Comparison of ENCODE assay signal across 1 fruit fly cellular context in genomic region chr3L:14761837-14762785, dm6.
TF ChIP-seq lines count a peak whose summit lies in the region.

TSS of gene Tsen34 (minus strand) at chr3L:14761844.
TSS of gene Mgat4a (plus strand) at chr3L:14762028.

TF ChIP-seq in whole organism, embryonic, 481 proteins besides CTCF, POLR2A, EP300 and RAD21 (continued from another document):
- TF ChIP-seq CG9727 (GFP tag; optimal IDR thresholded peaks at IDR 0.05; lab: Kevin White, UChicago) (peak; percentile 50), zen2 (GFP tag; IDR thresholded peaks at IDR 0.05; lab: Robert Waterston, UW; ENCODE audit: partially characterized antibody) (no peak; the same call in 2 of the 3 replicates), CG30020 (tag; optimal IDR thresholded peaks at IDR 0.05; lab: Kevin White, UChicago) (peak; percentile 9), nom (GFP tag; optimal IDR thresholded peaks at IDR 0.05; lab: Kevin White, UChicago) (no peak), Sin3A (optimal IDR thresholded peaks at IDR 0.05; lab: Kevin White, UChicago) (peak; percentile 52), Hr78 (GFP tag; optimal IDR thresholded peaks at IDR 0.05; lab: Kevin White, UChicago) (no peak), disco-r (GFP tag; optimal IDR thresholded peaks at IDR 0.05; lab: Kevin White, UChicago) (peak; percentile 5), tgo (GFP tag; IDR thresholded peaks at IDR 0.05; lab: Robert Waterston, UW) (0 out of 3 replicates have a peak, but pooled peaks have one; percentile 22), CG18764 (GFP tag; optimal IDR thresholded peaks at IDR 0.05; lab: Kevin White, UChicago) (no peak), unpg (GFP tag; optimal IDR thresholded peaks at IDR 0.05; lab: Kevin White, UChicago) (no peak), CG7372 (GFP tag; IDR thresholded peaks at IDR 0.05; lab: Robert Waterston, UW) (0 out of 2 replicates have a peak, but pooled peaks have one; percentile 15), pho (GFP tag; optimal IDR thresholded peaks at IDR 0.05; lab: Kevin White, UChicago) (peak; percentile 66), CG14860 (GFP tag; IDR thresholded peaks at IDR 0.05; lab: Robert Waterston, UW; ENCODE audit: partially characterized antibody) (peak; percentile 31; the same call in 1 of the 3 replicates), CG14667 (GFP tag; IDR thresholded peaks at IDR 0.05; lab: Robert Waterston, UW) (no peak), dan (GFP tag; IDR thresholded peaks at IDR 0.05; lab: Robert Waterston, UW) (no peak), sna (GFP tag; IDR thresholded peaks at IDR 0.05; lab: Robert Waterston, UW; ENCODE audit: partially characterized antibody) (0 out of 2 replicates have a peak, but pooled peaks have one; percentile 28), CG15479 (GFP tag; optimal IDR thresholded peaks at IDR 0.05; lab: Kevin White, UChicago) (peak; percentile 43), PHDP (tag; optimal IDR thresholded peaks at IDR 0.05; lab: Kevin White, UChicago) (peak; percentile 35), Sry-β (GFP tag; optimal IDR thresholded peaks at IDR 0.05; lab: Kevin White, UChicago) (peak; percentile 4), repo (GFP tag; optimal IDR thresholded peaks at IDR 0.05; lab: Kevin White, UChicago) (peak; percentile 3), zen (tag; optimal IDR thresholded peaks at IDR 0.05; lab: Kevin White, UChicago) (peak; percentile 37), E2f2 (GFP tag; IDR thresholded peaks at IDR 0.05; lab: Robert Waterston, UW) (peak; percentile 37; the same call in 1 of the 2 replicates), CG10431 (GFP tag; optimal IDR thresholded peaks at IDR 0.05; lab: Kevin White, UChicago) (peak; percentile 67), HmgZ (tag; optimal IDR thresholded peaks at IDR 0.05; lab: Kevin White, UChicago) (peak; percentile 50), CG6791 (GFP tag; IDR thresholded peaks at IDR 0.05; lab: Robert Waterston, UW; ENCODE audit: partially characterized antibody) (peak; percentile 74), MTF-1 (GFP tag; optimal IDR thresholded peaks at IDR 0.05; lab: Kevin White, UChicago; ENCODE audit: borderline replicate concordance) (peak; percentile 50), CG17385 (GFP tag; optimal IDR thresholded peaks at IDR 0.05; lab: Kevin White, UChicago) (peak; percentile 35), CG8944 (GFP tag; optimal IDR thresholded peaks at IDR 0.05; lab: Kevin White, UChicago) (no peak), HLHmδ (GFP tag; optimal IDR thresholded peaks at IDR 0.05; lab: Kevin White, UChicago) (peak; percentile 34), CG7963 (GFP tag; IDR thresholded peaks at IDR 0.05; lab: Robert Waterston, UW; ENCODE audit: partially characterized antibody) (peak; percentile 41; the same call in 2 of the 3 replicates), CG10959 (GFP tag; IDR thresholded peaks at IDR 0.05; lab: Robert Waterston, UW) (no peak), CG34224 (GFP tag; IDR thresholded peaks at IDR 0.05; lab: Robert Waterston, UW; ENCODE audit: partially characterized antibody) (peak; percentile 46; the same call in 1 of the 3 replicates), sr (GFP tag; IDR thresholded peaks at IDR 0.05; lab: Robert Waterston, UW) (peak; percentile 87), aop (GFP tag; IDR thresholded peaks at IDR 0.05; lab: Robert Waterston, UW) (no peak), corto (GFP tag; optimal IDR thresholded peaks at IDR 0.05; lab: Kevin White, UChicago) (no peak), CG2889 (GFP tag; IDR thresholded peaks at IDR 0.05; lab: Robert Waterston, UW) (0 out of 3 replicates have a peak, but pooled peaks have one; percentile 30), pfk (GFP tag; optimal IDR thresholded peaks at IDR 0.05; lab: Kevin White, UChicago) (peak; percentile 51), CG6813 (GFP tag; optimal IDR thresholded peaks at IDR 0.05; lab: Kevin White, UChicago) (peak; percentile 35), lola (GFP tag; optimal IDR thresholded peaks at IDR 0.05; lab: Kevin White, UChicago) (no peak), CG33213 (GFP tag; optimal IDR thresholded peaks at IDR 0.05; lab: Kevin White, UChicago) (no peak), NC2β (GFP tag; optimal IDR thresholded peaks at IDR 0.05; lab: Kevin White, UChicago) (peak; percentile 9), Side (GFP tag; optimal IDR thresholded peaks at IDR 0.05; lab: Kevin White, UChicago) (peak; percentile 41), CG6689 (GFP tag; IDR thresholded peaks at IDR 0.05; lab: Robert Waterston, UW) (no peak), fd96Cb (tag; optimal IDR thresholded peaks at IDR 0.05; lab: Kevin White, UChicago) (no peak), Dref (GFP tag; IDR thresholded peaks at IDR 0.05; lab: Robert Waterston, UW) (peak; percentile 85), Sox100B (GFP tag; optimal IDR thresholded peaks at IDR 0.05; lab: Kevin White, UChicago) (no peak), gsb-n (tag; optimal IDR thresholded peaks at IDR 0.05; lab: Kevin White, UChicago) (no peak), CG15011 (GFP tag; optimal IDR thresholded peaks at IDR 0.05; lab: Kevin White, UChicago) (peak; percentile 65), pzg (GFP tag; optimal IDR thresholded peaks at IDR 0.05; lab: Kevin White, UChicago) (peak; percentile 95), nerfin-2 (GFP tag; IDR thresholded peaks at IDR 0.05; lab: Robert Waterston, UW; ENCODE audit: partially characterized antibody) (peak; percentile 44; the same call in 1 of the 2 replicates), CG9609 (GFP tag; optimal IDR thresholded peaks at IDR 0.05; lab: Kevin White, UChicago) (peak; percentile 23), Ets97D (GFP tag; optimal IDR thresholded peaks at IDR 0.05; lab: Kevin White, UChicago) (peak; percentile 15), tup (GFP tag; optimal IDR thresholded peaks at IDR 0.05; lab: Kevin White, UChicago) (peak; percentile 48), ATbp (GFP tag; optimal IDR thresholded peaks at IDR 0.05; lab: Kevin White, UChicago) (no peak), CG2116 (GFP tag; optimal IDR thresholded peaks at IDR 0.05; lab: Kevin White, UChicago) (peak; percentile 71), CG3726 (GFP tag; IDR thresholded peaks at IDR 0.05; lab: Robert Waterston, UW) (no peak), cas (GFP tag; IDR thresholded peaks at IDR 0.05; lab: Robert Waterston, UW) (peak; percentile 47; the same call in 1 of the 2 replicates), Atf-2 (GFP tag; optimal IDR thresholded peaks at IDR 0.05; lab: Kevin White, UChicago) (no peak), CG17186 (GFP tag; optimal IDR thresholded peaks at IDR 0.05; lab: Kevin White, UChicago) (peak; percentile 31), ase (GFP tag; IDR thresholded peaks at IDR 0.05; lab: Robert Waterston, UW) (no peak), CG9797 (GFP tag; optimal IDR thresholded peaks at IDR 0.05; lab: Kevin White, UChicago) (peak; percentile 50), Adf1 (GFP tag; IDR thresholded peaks at IDR 0.05; lab: Robert Waterston, UW) (peak; percentile 48; the same call in 1 of the 2 replicates), Opbp (GFP tag; IDR thresholded peaks at IDR 0.05; lab: Robert Waterston, UW; ENCODE audit: partially characterized antibody) (peak; percentile 74; the same call in 2 of the 3 replicates), CG1603 (tag; optimal IDR thresholded peaks at IDR 0.05; lab: Kevin White, UChicago) (no peak), CG2199 (GFP tag; IDR thresholded peaks at IDR 0.05; lab: Robert Waterston, UW) (no peak)
